Worm (Caenorhabditis elegans) whole organism, midembryonic: ENCODE data around the gene B0303.16.

ENCODE experiments used
- T22C8.4 ChIP-seq: fragments of 200-800 bp; sonication (Bioruptor generic); IDR thresholded peaks from 2 replicates; pipeline ENCODE4 v1.3.6; 2022; ENCODE audit warnings: missing genetic modification characterization, missing compliant biosample characterization
- cog-1 ChIP-seq: sonication (generic microtip); optimal IDR thresholded peaks from 2 replicates; lab custom pipeline; 2016; ENCODE audit warnings: missing genetic modification characterization, missing compliant biosample characterization
- flt-1 ChIP-seq: fragments of 200-800 bp; sonication (Bioruptor generic); IDR thresholded peaks from 2 replicates; pipeline ENCODE4 v1.3.6; 2022; ENCODE audit warnings: missing genetic modification characterization, missing compliant biosample characterization
- klf-2 ChIP-seq: fragments of 200-800 bp; sonication (Bioruptor generic); conservative IDR thresholded peaks from 2 replicates; pipeline ENCODE4 v1.3.6; 2022; ENCODE audit warnings: missing genetic modification reagents, missing genetic modification characterization, missing compliant biosample characterization
- med-1 ChIP-seq: sonication (generic microtip); optimal IDR thresholded peaks from 2 replicates; lab custom pipeline; 2017; ENCODE audit warnings: missing genetic modification characterization, mild to moderate bottlenecking, missing compliant biosample characterization, antibody characterized with exemption, missing genetic modification reagents; ENCODE audit not compliant: insufficient read depth
- ref-1 ChIP-seq: fragments of 200-800 bp; sonication (Bioruptor generic); conservative IDR thresholded peaks from 2 replicates; pipeline ENCODE4 v1.3.6; 2022; ENCODE audit warnings: missing genetic modification reagents, missing genetic modification characterization, missing compliant biosample characterization
- tab-1 ChIP-seq: fragments of 200-800 bp; sonication (Bioruptor generic); IDR thresholded peaks from 2 replicates; pipeline ENCODE4 v1.3.6; 2022; ENCODE audit warnings: missing genetic modification characterization, missing compliant biosample characterization
- ztf-23 ChIP-seq: fragments of 200-800 bp; sonication (Bioruptor generic); IDR thresholded peaks from 2 replicates; pipeline ENCODE4 v1.3.6; 2022; ENCODE audit warnings: missing genetic modification reagents, missing genetic modification characterization, missing compliant biosample characterization
- ztf-29 ChIP-seq: fragments of 200-800 bp; sonication (Bioruptor generic); IDR thresholded peaks from 2 replicates; pipeline ENCODE4 v1.3.6; 2022; ENCODE audit warnings: missing genetic modification reagents, missing genetic modification characterization, missing compliant biosample characterization

DNA sequence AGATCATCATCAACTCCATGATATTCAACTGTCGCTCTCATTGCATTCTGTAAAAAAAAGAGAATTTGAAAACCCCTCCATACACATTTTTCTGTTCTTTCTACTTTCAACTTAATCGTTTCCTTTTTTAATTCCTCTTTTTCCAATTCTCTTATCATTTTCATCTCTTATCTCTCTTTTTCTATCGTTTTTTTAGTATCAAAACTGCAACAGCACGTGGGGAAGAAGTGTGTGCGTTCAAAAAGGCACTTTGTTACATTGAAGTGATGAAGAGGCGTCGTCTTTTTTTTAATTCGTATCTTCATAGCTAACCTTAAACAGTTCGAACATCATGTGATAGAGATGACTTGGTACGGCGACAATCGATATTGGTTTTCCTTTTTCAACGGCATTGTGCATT lies 34.3 kb downstream of the B0303.16 start:
- TF ChIP-seq med-1 (no peak), flt-1 (no peak), ztf-29 (GFP tag; lab: Robert Waterston, UW) (no peak), ztf-23 (GFP tag; lab: Robert Waterston, UW) (no peak), T22C8.4 (GFP tag; lab: Robert Waterston, UW) (no peak), tab-1 (GFP tag; lab: Robert Waterston, UW) (no peak), ref-1 (no peak), klf-2 (GFP tag; lab: Robert Waterston, UW) (no peak), cog-1 (tag; lab: Kevin White, UChicago) (no peak)
